Worm (Caenorhabditis elegans): Measurements from ENCODE around the gene nkb-3.
A peak's percentile ranks its signal among the peaks of the same experiment; 100 is the strongest.

The nkb-3 gene

DNA sequence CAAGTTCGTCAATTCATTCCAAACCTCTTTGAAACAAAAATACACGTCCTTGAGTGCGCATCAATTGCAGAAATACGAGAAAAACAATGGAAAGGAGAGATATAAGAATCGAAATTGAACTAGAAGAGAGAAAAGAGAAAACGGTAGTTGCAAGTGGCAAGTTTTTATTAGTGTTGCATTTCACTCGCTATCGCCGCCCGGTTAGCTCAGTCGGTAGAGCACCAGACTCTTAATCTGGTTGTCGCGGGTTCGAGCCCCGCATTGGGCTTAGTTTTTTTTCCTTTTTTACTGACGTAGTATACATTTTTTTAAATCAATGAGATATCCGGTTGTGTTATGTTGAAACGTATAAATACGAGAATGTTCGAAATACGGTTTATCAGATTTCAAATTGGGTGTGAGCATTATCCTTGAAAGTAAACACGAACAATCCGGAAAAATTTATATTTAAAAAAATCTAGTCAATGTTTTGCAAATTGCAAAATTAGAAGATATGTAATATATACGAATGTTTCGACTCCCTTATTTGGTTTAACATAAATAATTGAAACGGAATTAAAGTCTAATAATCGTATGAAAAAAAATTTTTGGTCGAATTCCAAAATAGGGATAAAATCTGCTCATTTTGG lies 11.2 kb upstream of the nkb-3 start (continued):
- TF ChIP-seq hmg-1.2 (GFP tag; IDR thresholded peaks at IDR 0.05) (peak; percentile 79), F37B4.10 (GFP tag; IDR thresholded peaks at IDR 0.05) (no peak), dox-1 (GFP tag; IDR thresholded peaks at IDR 0.05) (peak; percentile 76; the same call in 1 of the 2 replicates), ztf-18 (tag; optimal IDR thresholded peaks at IDR 0.05) (peak; percentile 36), tlf-1 (GFP tag; optimal IDR thresholded peaks at IDR 0.05) (no peak), T26A5.8 (tag; optimal IDR thresholded peaks at IDR 0.05) (no peak), lsy-27 (tag; optimal IDR thresholded peaks at IDR 0.05; ENCODE audit: borderline replicate concordance, insufficient read depth) (peak; percentile 47), lin-54 (GFP tag; optimal IDR thresholded peaks at IDR 0.05) (peak; percentile 34), ceh-27 (GFP tag; optimal IDR thresholded peaks at IDR 0.05) (peak; percentile 7), rec-8 (tag; optimal IDR thresholded peaks at IDR 0.05) (peak; percentile 23 to 34), die-1 (tag; optimal IDR thresholded peaks at IDR 0.05) (peak; percentile 90), ceh-40 (GFP tag; IDR thresholded peaks at IDR 0.05) (no peak), repo-1 (tag; optimal IDR thresholded peaks at IDR 0.05) (no peak), akir-1 (GFP tag; optimal IDR thresholded peaks at IDR 0.05) (no peak), K12H6.12 (tag; optimal IDR thresholded peaks at IDR 0.05) (peak; percentile 21), hsf-1 (GFP tag; IDR thresholded peaks at IDR 0.05) (no peak), hlh-12 (tag; optimal IDR thresholded peaks at IDR 0.05) (peak; percentile 42), ztf-25 (GFP tag; IDR thresholded peaks at IDR 0.05) (peak; percentile 69; the same call in 1 of the 2 replicates), C17E4.6 (GFP tag; IDR thresholded peaks at IDR 0.05) (peak; percentile 47; the same call in 1 of the 2 replicates), ztf-26 (tag; optimal IDR thresholded peaks at IDR 0.05) (no peak), dpl-1 (GFP tag; optimal IDR thresholded peaks at IDR 0.05) (no peak), mel-28 (tag; optimal IDR thresholded peaks at IDR 0.05; ENCODE audit: borderline replicate concordance) (no peak), rcor-1 (GFP tag; IDR thresholded peaks at IDR 0.05) (peak; percentile 48; the same call in 1 of the 2 replicates), xnd-1 (tag; optimal IDR thresholded peaks at IDR 0.05) (no peak), attf-5 (GFP tag; optimal IDR thresholded peaks at IDR 0.05) (no peak), lin-40 (tag; optimal IDR thresholded peaks at IDR 0.05) (peak; percentile 24), ZK185.1 (tag; optimal IDR thresholded peaks at IDR 0.05; ENCODE audit: poor library complexity, severe bottlenecking) (peak; percentile 54), him-1 (tag; optimal IDR thresholded peaks at IDR 0.05) (no peak), unc-62 (GFP tag; optimal IDR thresholded peaks at IDR 0.05) (no peak), ztf-28 (GFP tag; IDR thresholded peaks at IDR 0.05) (0 out of 2 replicates have a peak, but pooled peaks have one; percentile 57), tbp1 (GFP tag; optimal IDR thresholded peaks at IDR 0.05) (peak; percentile 91), D2030.7 (GFP tag; IDR thresholded peaks at IDR 0.05) (peak; percentile 70), rpc-1 (optimal IDR thresholded peaks at IDR 0.05) (peak; percentile 92), rpc-1 (tag; optimal IDR thresholded peaks at IDR 0.05) (peak; percentile 76), somi-1 (GFP tag; optimal IDR thresholded peaks at IDR 0.05) (peak; percentile 33), bed-1 (GFP tag; IDR thresholded peaks at IDR 0.05) (no peak), snpc-4 (GFP tag; optimal IDR thresholded peaks at IDR 0.05) (peak; percentile 30), snpc-4 (tag; optimal IDR thresholded peaks at IDR 0.05) (peak in 3 of 4 experiments; percentile 30 to 77 (median 44)), snpc-1.3 (tag; optimal IDR thresholded peaks at IDR 0.05; ENCODE audit: insufficient read depth) (peak; percentile 66), tbx-9 (tag; optimal IDR thresholded peaks at IDR 0.05; ENCODE audit: borderline replicate concordance) (no peak), nhr-120 (GFP tag; IDR thresholded peaks at IDR 0.05) (0 out of 2 replicates have a peak, but pooled peaks have one; percentile 64), snpc-1.1 (tag; optimal IDR thresholded peaks at IDR 0.05; ENCODE audit: insufficient read depth) (peak; percentile 23), aptf-3 (GFP tag; IDR thresholded peaks at IDR 0.05) (0 out of 2 replicates have a peak, but pooled peaks have one; percentile 9), pbrm-1 (GFP tag; IDR thresholded peaks at IDR 0.05) (peak; percentile 74; the same call in 1 of the 2 replicates), F10E7.11 (tag; optimal IDR thresholded peaks at IDR 0.05) (peak; percentile 4), B0261.1 (tag; optimal IDR thresholded peaks at IDR 0.05) (peak; percentile 91), madf-8 (GFP tag; conservative IDR thresholded peaks at IDR 0.05) (no peak)

Data from whole organism, young adult.